Worm (Caenorhabditis elegans) whole organism, L4 larva: ENCODE measurements around the gene F38B7.2.

Source experiments
- F37D6.2 ChIP-seq: sonication (generic microtip); optimal IDR thresholded peaks from 2 replicates; lab custom pipeline; 2016; ENCODE audit warnings: mild to moderate bottlenecking, missing genetic modification characterization, missing compliant biosample characterization
- T26A8.4 ChIP-seq: fragments of 200-800 bp; sonication (Bioruptor generic); IDR thresholded peaks from 2 replicates; pipeline ENCODE4 v1.3.6; 2022; ENCODE audit warnings: missing genetic modification characterization, missing compliant biosample characterization
- Y5F2A.4 ChIP-seq: fragments of 200-800 bp; sonication (Bioruptor generic); optimal IDR thresholded peaks from 2 replicates; lab custom pipeline; 2018; ENCODE audit warnings: mild to moderate bottlenecking, missing genetic modification characterization, missing compliant biosample characterization
- ZK546.5 ChIP-seq, 2 experiments: sonication (generic microtip); optimal IDR thresholded peaks; 2 replicates each; lab custom pipeline; 2017; ENCODE audit warnings: missing biosample characterization in 2 of 2, missing genetic modification characterization in 2 of 2
- ama-1 ChIP-seq: fragments of 150-350 bp; optimal IDR thresholded peaks from 2 replicates; lab custom pipeline; 2014; ENCODE audit warnings: inconsistent platforms, mixed read lengths
- ceh-20 ChIP-seq: fragments of 200-800 bp; sonication (Bioruptor generic); IDR thresholded peaks from 2 replicates; pipeline ENCODE4 v1.3.6; 2022; ENCODE audit warnings: missing genetic modification reagents, missing genetic modification characterization, missing compliant biosample characterization
- ceh-32 ChIP-seq: sonication (generic microtip); optimal IDR thresholded peaks from 2 replicates; lab custom pipeline; 2016; ENCODE audit warnings: mild to moderate bottlenecking, missing genetic modification characterization, missing compliant biosample characterization; ENCODE audit not compliant: poor library complexity
- ceh-44 ChIP-seq: fragments of 200-800 bp; sonication (Bioruptor generic); IDR thresholded peaks from 2 replicates; pipeline ENCODE4 v1.3.6; 2022; ENCODE audit warnings: missing genetic modification reagents, missing genetic modification characterization, missing compliant biosample characterization
- ceh-62 ChIP-seq: sonication (generic microtip); optimal IDR thresholded peaks from 2 replicates; lab custom pipeline; 2017; ENCODE audit warnings: missing biosample characterization, missing genetic modification characterization
- ces-1 ChIP-seq: fragments of 150-350 bp; sonication (generic microtip); optimal IDR thresholded peaks from 4 replicates; lab custom pipeline; 2014; ENCODE audit warnings: missing biosample characterization, missing genetic modification reagents, missing genetic modification characterization
- cey-2 ChIP-seq: sonication (generic microtip); optimal IDR thresholded peaks from 3 replicates; lab custom pipeline; 2017; ENCODE audit warnings: missing genetic modification characterization, mild to moderate bottlenecking, missing compliant biosample characterization, antibody characterized with exemption, borderline replicate concordance; ENCODE audit not compliant: insufficient read depth
- daf-12 ChIP-seq: fragments of 150-350 bp; optimal IDR thresholded peaks from 2 replicates; lab custom pipeline; 2014; ENCODE audit warnings: missing biosample characterization, missing genetic modification reagents, missing genetic modification characterization
- daf-19 ChIP-seq: fragments of 200-800 bp; sonication (Bioruptor generic); conservative IDR thresholded peaks from 2 replicates; pipeline ENCODE4 v1.3.6; 2022; ENCODE audit warnings: missing genetic modification characterization, missing compliant biosample characterization
- dmd-6 ChIP-seq: fragments of 200-800 bp; sonication (Bioruptor generic); IDR thresholded peaks from 2 replicates; pipeline ENCODE4 v1.3.6; 2022; ENCODE audit warnings: missing genetic modification reagents, missing genetic modification characterization, missing compliant biosample characterization
- duxl-1 ChIP-seq: sonication (generic microtip); optimal IDR thresholded peaks from 2 replicates; lab custom pipeline; 2016; ENCODE audit warnings: mild to moderate bottlenecking, missing genetic modification characterization, moderate library complexity, missing compliant biosample characterization; ENCODE audit not compliant: poor library complexity
- dve-1 ChIP-seq: sonication (generic microtip); optimal IDR thresholded peaks from 2 replicates; lab custom pipeline; 2017; ENCODE audit warnings: antibody characterized with exemption, mild to moderate bottlenecking, missing genetic modification characterization, missing compliant biosample characterization; ENCODE audit not compliant: insufficient read depth
- gei-8 ChIP-seq: fragments of 200-800 bp; sonication (Bioruptor generic); optimal IDR thresholded peaks from 2 replicates; lab custom pipeline; 2018; ENCODE audit warnings: mild to moderate bottlenecking, missing genetic modification characterization, missing compliant biosample characterization
- jun-1 ChIP-seq: fragments of 150-350 bp; optimal IDR thresholded peaks from 2 replicates; lab custom pipeline; 2014; ENCODE audit warnings: missing biosample characterization, missing genetic modification reagents, missing genetic modification characterization
- lin-13 ChIP-seq: fragments of 150-350 bp; optimal IDR thresholded peaks from 2 replicates; lab custom pipeline; 2014; ENCODE audit warnings: missing biosample characterization, missing genetic modification reagents, missing genetic modification characterization
- lin-38 ChIP-seq: fragments of 200-800 bp; sonication (Bioruptor generic); IDR thresholded peaks from 2 replicates; pipeline ENCODE4 v1.3.6; 2022; ENCODE audit warnings: missing genetic modification reagents, missing genetic modification characterization, missing compliant biosample characterization
- lir-3 ChIP-seq: sonication (generic microtip); optimal IDR thresholded peaks from 2 replicates; lab custom pipeline; 2016; ENCODE audit warnings: mild to moderate bottlenecking, missing genetic modification characterization, missing compliant biosample characterization
- lsy-2 ChIP-seq, 2 experiments: fragments of 150-350 bp in 1 of 2; sonication (generic microtip) in 1 of 2; optimal IDR thresholded peaks; 2 replicates each; lab custom pipeline; 2014 to 2017; ENCODE audit warnings: missing biosample characterization in 2 of 2, missing genetic modification characterization in 2 of 2
- madf-9 ChIP-seq: fragments of 200-800 bp; sonication (Bioruptor generic); conservative IDR thresholded peaks from 2 replicates; pipeline ENCODE4 v1.3.6; 2022; ENCODE audit warnings: missing genetic modification reagents, missing genetic modification characterization, missing compliant biosample characterization
- mep-1 ChIP-seq: fragments of 150-350 bp; sonication (generic microtip); optimal IDR thresholded peaks from 3 replicates; lab custom pipeline; 2014; ENCODE audit warnings: missing biosample characterization, missing genetic modification characterization
- mes-2 ChIP-seq: sonication (generic microtip); optimal IDR thresholded peaks from 2 replicates; lab custom pipeline; 2016; ENCODE audit warnings: missing genotype, mild to moderate bottlenecking, missing genetic modification characterization, missing compliant biosample characterization; ENCODE audit not compliant: poor library complexity, severe bottlenecking
- mxl-2 ChIP-seq: fragments of 200-800 bp; sonication (Bioruptor generic); conservative IDR thresholded peaks from 2 replicates; pipeline ENCODE4 v1.3.6; 2022; ENCODE audit warnings: missing genetic modification reagents, missing genetic modification characterization, missing compliant biosample characterization
- mxl-3 ChIP-seq: fragments of 200-800 bp; sonication (Bioruptor generic); optimal IDR thresholded peaks from 2 replicates; lab custom pipeline; 2018; ENCODE audit warnings: mild to moderate bottlenecking, missing genetic modification characterization, missing compliant biosample characterization
- nhr-102 ChIP-seq: sonication (generic microtip); optimal IDR thresholded peaks from 2 replicates; lab custom pipeline; 2016; ENCODE audit warnings: mild to moderate bottlenecking, missing genetic modification characterization, moderate library complexity, missing compliant biosample characterization
- nhr-11 ChIP-seq: fragments of 150-350 bp; optimal IDR thresholded peaks from 2 replicates; lab custom pipeline; 2014; ENCODE audit warnings: missing biosample characterization, missing genetic modification characterization
- nhr-111 ChIP-seq: fragments of 200-800 bp; sonication (Bioruptor generic); optimal IDR thresholded peaks from 2 replicates; lab custom pipeline; 2018; ENCODE audit warnings: mild to moderate bottlenecking, missing genetic modification characterization, missing compliant biosample characterization
- nhr-25 ChIP-seq: sonication (generic microtip); optimal IDR thresholded peaks from 2 replicates; lab custom pipeline; 2017; ENCODE audit warnings: missing genetic modification characterization, mild to moderate bottlenecking, missing compliant biosample characterization, antibody characterized with exemption, moderate library complexity, borderline replicate concordance; ENCODE audit not compliant: insufficient read depth
- nhr-41 ChIP-seq: fragments of 200-800 bp; sonication (Bioruptor generic); IDR thresholded peaks from 2 replicates; pipeline ENCODE4 v1.3.6; 2022; ENCODE audit warnings: missing genetic modification reagents, missing genetic modification characterization, missing compliant biosample characterization
- nhr-48 ChIP-seq: sonication (generic microtip); optimal IDR thresholded peaks from 2 replicates; lab custom pipeline; 2016; ENCODE audit warnings: mild to moderate bottlenecking, missing genetic modification characterization, missing compliant biosample characterization
- nhr-6 ChIP-seq: fragments of 150-350 bp; optimal IDR thresholded peaks from 2 replicates; lab custom pipeline; 2014; ENCODE audit warnings: missing biosample characterization, missing genetic modification characterization
- nhr-77 ChIP-seq: fragments of 150-350 bp; optimal IDR thresholded peaks from 2 replicates; lab custom pipeline; 2014; ENCODE audit warnings: missing biosample characterization, missing genetic modification characterization
- php-3 ChIP-seq: fragments of 200-800 bp; sonication (Bioruptor generic); IDR thresholded peaks from 2 replicates; pipeline ENCODE4 v1.3.6; 2022; ENCODE audit warnings: missing genetic modification reagents, missing genetic modification characterization, missing compliant biosample characterization
- rbr-2 ChIP-seq: sonication (generic microtip); optimal IDR thresholded peaks from 2 replicates; lab custom pipeline; 2016; ENCODE audit warnings: missing genotype, missing genetic modification characterization, missing compliant biosample characterization
- sdz-12 ChIP-seq: fragments of 200-800 bp; sonication (Bioruptor generic); optimal IDR thresholded peaks from 2 replicates; lab custom pipeline; 2018; ENCODE audit warnings: mild to moderate bottlenecking, missing genetic modification characterization, missing compliant biosample characterization
- set-16 ChIP-seq: fragments of 200-800 bp; sonication (Bioruptor generic); IDR thresholded peaks from 2 replicates; pipeline ENCODE4 v1.3.6; 2022; ENCODE audit warnings: missing genetic modification reagents, missing genetic modification characterization, missing compliant biosample characterization
- snpc-1.2 ChIP-seq: fragments of 200-800 bp; sonication (Bioruptor generic); IDR thresholded peaks from 2 replicates; pipeline ENCODE4 v1.3.6; 2022; ENCODE audit warnings: missing genetic modification reagents, missing genetic modification characterization, missing compliant biosample characterization
- spr-1 ChIP-seq: sonication (generic microtip); optimal IDR thresholded peaks from 2 replicates; lab custom pipeline; 2016; ENCODE audit warnings: mild to moderate bottlenecking, missing genetic modification characterization, missing compliant biosample characterization
- spr-3 ChIP-seq: fragments of 200-800 bp; sonication (Bioruptor generic); optimal IDR thresholded peaks from 2 replicates; lab custom pipeline; 2018; ENCODE audit warnings: mild to moderate bottlenecking, missing genetic modification characterization, missing compliant biosample characterization
- unc-130 ChIP-seq: sonication (generic microtip); optimal IDR thresholded peaks from 2 replicates; lab custom pipeline; 2016; ENCODE audit warnings: missing genetic modification reagents, missing genetic modification characterization, missing compliant biosample characterization
- unc-62 ChIP-seq, 3 experiments: fragments of 150-350 bp in 1 of 3; sonication (generic microtip); optimal IDR thresholded peaks in 2 of 3; peaks in 1 of 3; 1 replicate in 1 of 3; 2 replicates in 2 of 3; lab custom pipeline; 2014 to 2017; ENCODE audit warnings: missing biosample characterization in 3 of 3, missing genetic modification characterization in 3 of 3, missing genetic modification reagents in 3 of 3, missing genotype in 1 of 3
- zag-1 ChIP-seq: fragments of 150-350 bp; optimal IDR thresholded peaks from 2 replicates; lab custom pipeline; 2014; ENCODE audit warnings: missing biosample characterization, missing genetic modification characterization

The F38B7.2 gene

ce11 chrV:11531100-11531499 is 12.7 kb upstream of the F38B7.2 start (continued):
- TF ChIP-seq mes-2 (peak; percentile 3), lsy-2 (tag; optimal IDR thresholded peaks at IDR 0.05; lab: Kevin White, UChicago) (peak; percentile 14 to 59), ceh-62 (tag; lab: Kevin White, UChicago) (no peak), spr-3 (GFP tag; lab: Kevin White, UChicago) (no peak), ceh-20 (0 out of 2 replicates have a peak, but pooled peaks have one; percentile 10), nhr-6 (tag; lab: Kevin White, UChicago) (no peak), nhr-25 (peak; percentile 87), gei-8 (GFP tag; lab: Kevin White, UChicago) (no peak), unc-62 (GFP tag; optimal IDR thresholded peaks at IDR 0.05 in 1 of 2; lab: Kevin White, UChicago) (peak in 1 of 2 experiments; percentile 48), unc-62 (tag; optimal IDR thresholded peaks at IDR 0.05; lab: Kevin White, UChicago) (no peak), snpc-1.2 (GFP tag; lab: Robert Waterston, UW) (no peak), ceh-44 (GFP tag; lab: Robert Waterston, UW) (no peak)
- TF ChIP-seq, all 104 proteins: peak for 13

- TF ChIP-seq lin-38 (GFP tag; lab: Robert Waterston, UW) (peak; percentile 48), daf-12 (tag; lab: Kevin White, UChicago) (no peak), lir-3 (tag; lab: Kevin White, UChicago) (no peak), nhr-25 (peak; percentile 80), jun-1 (tag; lab: Kevin White, UChicago) (peak; percentile 61), nhr-6 (tag; lab: Kevin White, UChicago) (peak; percentile 40), nhr-11 (tag; lab: Kevin White, UChicago) (peak; percentile 71), mxl-2 (GFP tag; lab: Robert Waterston, UW) (no peak), ZK546.5 (tag; optimal IDR thresholded peaks at IDR 0.05; lab: Kevin White, UChicago) (no peak), ceh-62 (tag; lab: Kevin White, UChicago) (no peak), set-16 (GFP tag; lab: Robert Waterston, UW) (peak; percentile 59; the same call in 1 of the 2 replicates), daf-19 (GFP tag; lab: Robert Waterston, UW) (no peak), nhr-48 (tag; lab: Kevin White, UChicago) (peak; percentile 89), T26A8.4 (GFP tag; lab: Robert Waterston, UW) (0 out of 2 replicates have a peak, but pooled peaks have one; percentile 40), spr-1 (tag; lab: Kevin White, UChicago) (peak; percentile 42), Y5F2A.4 (no peak), nhr-102 (tag; lab: Kevin White, UChicago) (peak; percentile 49), nhr-41 (GFP tag; lab: Robert Waterston, UW) (0 out of 2 replicates have a peak, but pooled peaks have one; percentile 24), sdz-12 (GFP tag; lab: Kevin White, UChicago) (no peak), unc-130 (GFP tag; lab: Kevin White, UChicago) (no peak), nhr-77 (tag; lab: Kevin White, UChicago) (peak; percentile 40), mxl-3 (peak; percentile 98), rbr-2 (tag; lab: Kevin White, UChicago) (peak; percentile 49), unc-62 (GFP tag; optimal IDR thresholded peaks at IDR 0.05 in 1 of 2; lab: Kevin White, UChicago) (peak in 1 of 2 experiments; percentile 98), unc-62 (tag; optimal IDR thresholded peaks at IDR 0.05; lab: Kevin White, UChicago) (no peak), dve-1 (tag; lab: Kevin White, UChicago) (peak; percentile 92), dmd-6 (GFP tag; lab: Robert Waterston, UW) (peak; percentile 92), ceh-32 (tag; lab: Kevin White, UChicago) (no peak), ama-1 (no peak), cey-2 (tag; lab: Kevin White, UChicago) (peak; percentile 4), duxl-1 (tag; lab: Kevin White, UChicago) (no peak), mep-1 (peak; percentile 81), F37D6.2 (no peak), ces-1 (GFP tag; lab: Kevin White, UChicago) (no peak), zag-1 (tag; lab: Kevin White, UChicago) (no peak), nhr-111 (no peak), madf-9 (GFP tag; lab: Robert Waterston, UW) (peak; percentile 32; the same call in 1 of the 2 replicates), lin-13 (peak; percentile 30), php-3 (GFP tag; lab: Robert Waterston, UW) (0 out of 2 replicates have a peak, but pooled peaks have one; percentile 45), mes-2 (peak; percentile 63)
Observed at ce11 chrV:11531831-11532534, 11.8 kb upstream of the F38B7.2 start.
